Worm (Caenorhabditis elegans): ENCODE measurements around the gene ZK1307.9.

The ZK1307.9 gene

ce11 chrII:9604063-9604462 lies 45.2 kb upstream of the ZK1307.9 start (continued):
- TF ChIP-seq nhr-11 (tag; optimal IDR thresholded peaks at IDR 0.05) = no peak
- no peak for TF ChIP-seq ceh-8 (GFP tag; optimal IDR thresholded peaks at IDR 0.05)
- peak; percentile 8 for TF ChIP-seq lin-14 (GFP tag; optimal IDR thresholded peaks at IDR 0.05)
- peak; percentile 55 for TF ChIP-seq nhr-20 (tag; optimal IDR thresholded peaks at IDR 0.05)
- no peak for TF ChIP-seq Y116A8C.19 (tag; optimal IDR thresholded peaks at IDR 0.05; ENCODE audit: borderline replicate concordance)
- no peak for TF ChIP-seq efl-1 (optimal IDR thresholded peaks at IDR 0.05)
- TF ChIP-seq efl-1 (GFP tag; optimal IDR thresholded peaks at IDR 0.05 in 1 of 2) = no peak
- no peak for TF ChIP-seq unc-30 (tag; optimal IDR thresholded peaks at IDR 0.05)
- TF ChIP-seq swsn-7 (tag; optimal IDR thresholded peaks at IDR 0.05) = no peak
- peak; percentile 27 for TF ChIP-seq snu-23 (GFP tag; optimal IDR thresholded peaks at IDR 0.05)
- no peak for TF ChIP-seq nhr-77 (tag; optimal IDR thresholded peaks at IDR 0.05)
- no peak for TF ChIP-seq fkh-8 (tag; optimal IDR thresholded peaks at IDR 0.05)
- no peak for TF ChIP-seq lin-39 (tag; optimal IDR thresholded peaks at IDR 0.05)
- TF ChIP-seq nhr-237 (tag; optimal IDR thresholded peaks at IDR 0.05) = no peak
- TF ChIP-seq nhr-19 (GFP tag; conservative IDR thresholded peaks at IDR 0.05) = peak; percentile 71
- no peak for TF ChIP-seq isw-1 (GFP tag; IDR thresholded peaks at IDR 0.05)
- peak in 1 of 2 experiments; percentile 11 for TF ChIP-seq mdl-1 (tag; optimal IDR thresholded peaks at IDR 0.05)
- TF ChIP-seq ces-1 (GFP tag; optimal IDR thresholded peaks at IDR 0.05) = no peak
- TF ChIP-seq tbx-2 (tag; optimal IDR thresholded peaks at IDR 0.05) = no peak
- no peak for TF ChIP-seq fkh-4 (tag; optimal IDR thresholded peaks at IDR 0.05; ENCODE audit: borderline replicate concordance)
- no peak for TF ChIP-seq pax-3 (tag; optimal IDR thresholded peaks at IDR 0.05)
- TF ChIP-seq fkh-10 (GFP tag; optimal IDR thresholded peaks at IDR 0.05) = no peak
- TF ChIP-seq hlh-17 (GFP tag; optimal IDR thresholded peaks at IDR 0.05; ENCODE audit: borderline replicate concordance) = no peak
- TF ChIP-seq aly-2 (tag; optimal IDR thresholded peaks at IDR 0.05) = no peak
- no peak for TF ChIP-seq sup-37 (GFP tag; optimal IDR thresholded peaks at IDR 0.05)
- TF ChIP-seq efl-3 (GFP tag; optimal IDR thresholded peaks at IDR 0.05) = no peak

- TF ChIP-seq Y116A8C.19 (tag; optimal IDR thresholded peaks at IDR 0.05; ENCODE audit: borderline replicate concordance) = no peak
- TF ChIP-seq sup-37 (GFP tag; optimal IDR thresholded peaks at IDR 0.05) = no peak
- TF ChIP-seq C34B4.2 (tag; optimal IDR thresholded peaks at IDR 0.05) = no peak
- TF ChIP-seq ceh-82 (tag; optimal IDR thresholded peaks at IDR 0.05) = no peak
- no peak for TF ChIP-seq nhr-90 (tag; optimal IDR thresholded peaks at IDR 0.05; ENCODE audit: poor library complexity)
- TF ChIP-seq ama-1 (optimal IDR thresholded peaks at IDR 0.05) = peak; percentile 60
- TF ChIP-seq unc-30 (tag; optimal IDR thresholded peaks at IDR 0.05) = no peak
These were observed 44.6 kb upstream of the ZK1307.9 start for ce11 chrII:9604685-9605084.

ce11 chrII:9605336-9605735 lies 44.0 kb upstream of the ZK1307.9 start, which contains the start of gene nhr-19:
nhr-19 (minus strand) TSS chrII:9605526.
- no peak for TF ChIP-seq ceh-90 (tag; optimal IDR thresholded peaks at IDR 0.05)
- TF ChIP-seq fos-1 (tag; optimal IDR thresholded peaks at IDR 0.05) = peak; percentile 9
- TF ChIP-seq tbx-2 (tag; optimal IDR thresholded peaks at IDR 0.05) = no peak
- no peak for TF ChIP-seq ceh-63 (GFP tag; optimal IDR thresholded peaks at IDR 0.05)
- no peak for TF ChIP-seq lin-15B (tag; optimal IDR thresholded peaks at IDR 0.05)
- no peak for TF ChIP-seq grh-1 (GFP tag; IDR thresholded peaks at IDR 0.05)
- no peak for TF ChIP-seq snpc-4 (tag; optimal IDR thresholded peaks at IDR 0.05)
- no peak for TF ChIP-seq C34B4.2 (tag; optimal IDR thresholded peaks at IDR 0.05)
- no peak for TF ChIP-seq zag-1 (tag; optimal IDR thresholded peaks at IDR 0.05)
- no peak for TF ChIP-seq blmp-1 (tag; optimal IDR thresholded peaks at IDR 0.05)
- TF ChIP-seq snu-23 (GFP tag; optimal IDR thresholded peaks at IDR 0.05) = peak; percentile 8
- TF ChIP-seq ceh-8 (GFP tag; optimal IDR thresholded peaks at IDR 0.05) = no peak
- TF ChIP-seq rnt-1 (tag; optimal IDR thresholded peaks at IDR 0.05) = no peak
- no peak for TF ChIP-seq elt-2 (tag; optimal IDR thresholded peaks at IDR 0.05)
- TF ChIP-seq lin-13 (GFP tag; optimal IDR thresholded peaks at IDR 0.05) = no peak
- peak; percentile 9 for TF ChIP-seq ama-1 (optimal IDR thresholded peaks at IDR 0.05)
- no peak for TF ChIP-seq nhr-76 (tag; optimal IDR thresholded peaks at IDR 0.05)
- peak in 1 of 2 experiments; percentile 13 for TF ChIP-seq lsy-2 (tag; optimal IDR thresholded peaks at IDR 0.05)
- TF ChIP-seq unc-62 (GFP tag; optimal IDR thresholded peaks at IDR 0.05) = no peak
- TF ChIP-seq F16B12.6 (tag; optimal IDR thresholded peaks at IDR 0.05) = no peak
- TF ChIP-seq nhr-47 (tag; optimal IDR thresholded peaks at IDR 0.05) = peak; percentile 3
- no peak for TF ChIP-seq elt-3 (tag; optimal IDR thresholded peaks at IDR 0.05)
- no peak for TF ChIP-seq lin-35 (GFP tag; optimal IDR thresholded peaks at IDR 0.05)
- no peak for TF ChIP-seq mep-1 (tag; optimal IDR thresholded peaks at IDR 0.05)
- peak; percentile 30 for TF ChIP-seq C16A3.4 (tag; optimal IDR thresholded peaks at IDR 0.05)
- no peak for TF ChIP-seq sox-4 (tag; optimal IDR thresholded peaks at IDR 0.05)
- peak; percentile 50 for TF ChIP-seq nhr-20 (tag; optimal IDR thresholded peaks at IDR 0.05)
- TF ChIP-seq tlp-1 (tag; optimal IDR thresholded peaks at IDR 0.05) = no peak

All from whole organism, L1 larva.